Fruit fly (Drosophila melanogaster) whole organism: ENCODE measurements around the gene CG4452.
A peak's percentile ranks its signal among the peaks of the same experiment; 100 is the strongest.

Experiments used
- CG8478 ChIP-seq: fragments of >200 bp; optimal IDR thresholded peaks from 2 replicates; lab custom pipeline; 2018; ENCODE audit warnings: inconsistent platforms
- Dll ChIP-seq: fragments of >200 bp; optimal IDR thresholded peaks from 2 replicates; lab custom pipeline; 2017
- EcR ChIP-seq, 2 experiments: fragments of >200 bp; optimal IDR thresholded peaks; 2 replicates each; lab custom pipeline; 2017; ENCODE audit warnings: missing biosample characterization in 2 of 2, missing genetic modification characterization in 2 of 2, missing genetic modification reagents in 2 of 2
- pan ChIP-seq: fragments of >200 bp; optimal IDR thresholded peaks from 2 replicates; lab custom pipeline; 2017
- psq ChIP-seq: fragments of >200 bp; optimal IDR thresholded peaks from 2 replicates; lab custom pipeline; 2017
- usp ChIP-seq: fragments of >200 bp; optimal IDR thresholded peaks from 2 replicates; lab custom pipeline; 2017; ENCODE audit warnings: missing biosample characterization, missing genetic modification characterization, mixed read lengths

Gene CG4452

dm6 chr3L:9383345-9384075 lies 16.3 kb downstream of the CG4452 start, which contains the start of gene Hsp27:
Gene Hsp27, plus strand, starts transcription at chr3L:9384063.
- TF ChIP-seq usp: no peak
- TF ChIP-seq Dll: no peak
- TF ChIP-seq CG8478 (lab: Kevin White, UChicago): peak; percentile 42
- peak in 1 of 2 experiments; percentile 76 for TF ChIP-seq EcR (GFP tag; optimal IDR thresholded peaks at IDR 0.05; lab: Kevin White, UChicago)
- no peak for TF ChIP-seq psq (lab: Kevin White, UChicago)
- TF ChIP-seq pan: no peak

dm6 chr3L:9384445-9385079 lies 17.4 kb downstream of the CG4452 start:
- no peak for TF ChIP-seq usp
- TF ChIP-seq EcR (GFP tag; optimal IDR thresholded peaks at IDR 0.05; lab: Kevin White, UChicago): peak in 1 of 2 experiments; percentile 17

dm6 chr3L:9391340-9391980 lies 24.3 kb downstream of the CG4452 start:
- TF ChIP-seq usp: no peak

dm6 chr3L:9396038-9396437 lies 28.9 kb downstream of the CG4452 start:
- TF ChIP-seq EcR (GFP tag; optimal IDR thresholded peaks at IDR 0.05; lab: Kevin White, UChicago) (no peak), CG8478 (lab: Kevin White, UChicago) (no peak), usp (no peak), Dll (no peak), pan (no peak), psq (lab: Kevin White, UChicago) (no peak)

- TF ChIP-seq usp (no peak), psq (lab: Kevin White, UChicago) (no peak), Dll (no peak), EcR (GFP tag; optimal IDR thresholded peaks at IDR 0.05; lab: Kevin White, UChicago) (no peak), pan (no peak), CG8478 (lab: Kevin White, UChicago) (no peak)
Observed at dm6 chr3L:9396704-9397103, 29.5 kb downstream of the CG4452 start.

- TF ChIP-seq EcR (GFP tag; optimal IDR thresholded peaks at IDR 0.05; lab: Kevin White, UChicago) (no peak), CG8478 (lab: Kevin White, UChicago) (no peak), psq (lab: Kevin White, UChicago) (no peak)
Observed at dm6 chr3L:9397156-9397555, 30.0 kb downstream of the CG4452 start.

dm6 chr3L:9398028-9398427 lies 30.9 kb downstream of the CG4452 start:
- no peak for TF ChIP-seq EcR (GFP tag; optimal IDR thresholded peaks at IDR 0.05; lab: Kevin White, UChicago)
- TF ChIP-seq usp: no peak
- no peak for TF ChIP-seq pan
- no peak for TF ChIP-seq psq (lab: Kevin White, UChicago)
- no peak for TF ChIP-seq Dll
- TF ChIP-seq CG8478 (lab: Kevin White, UChicago): no peak

- TF ChIP-seq EcR (GFP tag; optimal IDR thresholded peaks at IDR 0.05; lab: Kevin White, UChicago): peak in 1 of 2 experiments; percentile 56
- no peak for TF ChIP-seq CG8478 (lab: Kevin White, UChicago)
- no peak for TF ChIP-seq pan
Observed at dm6 chr3L:9398435-9398981, 31.3 kb downstream of the CG4452 start.

- TF ChIP-seq usp (no peak), CG8478 (lab: Kevin White, UChicago) (no peak), Dll (no peak), EcR (GFP tag; optimal IDR thresholded peaks at IDR 0.05; lab: Kevin White, UChicago) (no peak), psq (lab: Kevin White, UChicago) (no peak), pan (no peak)
Observed at dm6 chr3L:9399013-9399750, 32.0 kb downstream of the CG4452 start, which contains the start of gene CG4080. Gene CG4080, minus strand, starts transcription at chr3L:9399227.

- no peak for TF ChIP-seq usp
- TF ChIP-seq CG8478 (lab: Kevin White, UChicago): no peak
- TF ChIP-seq psq (lab: Kevin White, UChicago): no peak
- TF ChIP-seq Dll: no peak
- TF ChIP-seq EcR (GFP tag; optimal IDR thresholded peaks at IDR 0.05; lab: Kevin White, UChicago): no peak
- TF ChIP-seq pan: no peak
Observed at dm6 chr3L:9399855-9400254, 32.7 kb downstream of the CG4452 start.

- no peak for TF ChIP-seq Dll
- no peak for TF ChIP-seq CG8478 (lab: Kevin White, UChicago)
- no peak for TF ChIP-seq psq (lab: Kevin White, UChicago)
- TF ChIP-seq EcR (GFP tag; optimal IDR thresholded peaks at IDR 0.05; lab: Kevin White, UChicago): no peak
- no peak for TF ChIP-seq usp
- no peak for TF ChIP-seq pan
Observed at dm6 chr3L:9400697-9401353, 33.6 kb downstream of the CG4452 start.
